Fruit fly (Drosophila melanogaster): ENCODE results near the gene gro.

The gro gene

DNA sequence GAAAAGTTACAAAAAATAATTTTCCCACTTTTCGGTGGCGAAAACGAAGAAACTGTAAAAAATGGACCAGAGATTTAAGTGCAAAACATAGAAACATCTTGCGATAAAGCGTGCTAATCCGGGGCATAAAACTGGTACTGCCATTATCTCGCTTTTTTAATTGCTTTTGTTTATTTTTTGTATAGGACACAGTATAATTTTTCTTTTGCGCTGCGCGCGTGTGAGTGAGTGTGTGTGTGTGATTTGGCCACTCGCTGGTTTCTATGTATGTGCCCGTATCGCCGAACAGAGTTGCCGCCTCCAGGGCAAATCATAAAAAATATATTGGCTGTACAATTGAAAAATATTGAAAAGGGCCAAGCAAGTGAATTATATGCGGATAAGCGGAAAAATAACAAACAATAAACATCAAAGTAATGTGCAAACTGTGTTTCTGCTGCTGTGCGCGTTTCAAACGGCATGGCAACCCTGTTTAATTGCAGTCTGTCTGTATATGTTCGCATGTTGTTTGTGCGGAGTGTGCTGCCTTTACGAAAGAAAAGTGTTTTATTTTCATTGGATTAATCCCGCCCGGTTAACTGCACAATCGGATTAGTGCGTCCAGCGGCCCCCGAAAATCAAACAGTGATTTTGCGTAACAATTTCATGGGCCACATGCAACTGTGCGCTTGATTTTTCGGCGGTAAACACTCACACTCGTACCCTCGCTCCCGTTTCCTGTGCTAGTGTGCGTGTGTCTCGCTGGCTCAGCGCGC, 772 bp downstream of the gro start (continued):
- peak; percentile 83 to 91 for TF ChIP-seq ss (GFP tag; optimal IDR thresholded peaks at IDR 0.05)
- TF ChIP-seq CG11294 (GFP tag; IDR thresholded peaks at IDR 0.05): peak; percentile 97
- TF ChIP-seq acj6 (GFP tag; optimal IDR thresholded peaks at IDR 0.05): peak; percentile 98
- peak; percentile 98 for TF ChIP-seq Sox14 (GFP tag; optimal IDR thresholded peaks at IDR 0.05)
- peak; percentile 99 for TF ChIP-seq eg (GFP tag; IDR thresholded peaks at IDR 0.05)
- peak; percentile 98 for TF ChIP-seq CG32006 (GFP tag; optimal IDR thresholded peaks at IDR 0.05)
- peak; percentile 98 for TF ChIP-seq lz (GFP tag; optimal IDR thresholded peaks at IDR 0.05)
- peak; percentile 97 for TF ChIP-seq CG15336 (GFP tag; IDR thresholded peaks at IDR 0.05)
- TF ChIP-seq CG8319 (GFP tag; optimal IDR thresholded peaks at IDR 0.05): peak; percentile 98
- TF ChIP-seq CG6276 (GFP tag; optimal IDR thresholded peaks at IDR 0.05): peak; percentile 94
- TF ChIP-seq Sox15 (GFP tag; optimal IDR thresholded peaks at IDR 0.05): peak; percentile 97
- peak; percentile 97 for TF ChIP-seq CG8632 (GFP tag; optimal IDR thresholded peaks at IDR 0.05)
- TF ChIP-seq CG9139 (GFP tag; optimal IDR thresholded peaks at IDR 0.05): peak; percentile 71
- TF ChIP-seq Eip93F (GFP tag; optimal IDR thresholded peaks at IDR 0.05): peak; percentile 92
- peak; percentile 95 for TF ChIP-seq CG11902 (GFP tag; optimal IDR thresholded peaks at IDR 0.05)
- peak; percentile 99 for TF ChIP-seq CG31627 (GFP tag; optimal IDR thresholded peaks at IDR 0.05)
- peak; percentile 98 for TF ChIP-seq CG3919 (GFP tag; optimal IDR thresholded peaks at IDR 0.05)
- peak; percentile 99 for TF ChIP-seq OdsH (GFP tag; optimal IDR thresholded peaks at IDR 0.05)
- TF ChIP-seq Sox102F (GFP tag; optimal IDR thresholded peaks at IDR 0.05): peak; percentile 98
- peak; percentile 99 for TF ChIP-seq CG6163 (GFP tag; IDR thresholded peaks at IDR 0.05)
- TF ChIP-seq CG6854 (GFP tag; optimal IDR thresholded peaks at IDR 0.05): peak; percentile 70
- peak; percentile 98 for TF ChIP-seq net (GFP tag; optimal IDR thresholded peaks at IDR 0.05)
- peak; percentile 98 for TF ChIP-seq svp (GFP tag)
- TF ChIP-seq Eip78C (GFP tag): peak; percentile 99
- peak; percentile 97 for TF ChIP-seq topi (GFP tag; optimal IDR thresholded peaks at IDR 0.05)
- peak; percentile 95 for TF ChIP-seq dac (GFP tag; optimal IDR thresholded peaks at IDR 0.05)
- peak; percentile 99 for TF ChIP-seq Hr39 (GFP tag; optimal IDR thresholded peaks at IDR 0.05)
- peak; percentile 98 for TF ChIP-seq esn (GFP tag; optimal IDR thresholded peaks at IDR 0.05)
- TF ChIP-seq Lpt (GFP tag; optimal IDR thresholded peaks at IDR 0.05): peak; percentile 96
- peak; percentile 98 for TF ChIP-seq CG7368 (GFP tag; optimal IDR thresholded peaks at IDR 0.05)
- TF ChIP-seq CG6808 (GFP tag; optimal IDR thresholded peaks at IDR 0.05): peak; percentile 91
- peak; percentile 93 to 97 for TF ChIP-seq salr (GFP tag; optimal IDR thresholded peaks at IDR 0.05)
- peak; percentile 98 for TF ChIP-seq cyc (GFP tag; optimal IDR thresholded peaks at IDR 0.05)
- TF ChIP-seq Gug (GFP tag; IDR thresholded peaks at IDR 0.05): peak; percentile 98
- peak; percentile 97 for TF ChIP-seq achi (GFP tag; optimal IDR thresholded peaks at IDR 0.05)
- peak; percentile 93 for TF ChIP-seq fd85E (GFP tag; optimal IDR thresholded peaks at IDR 0.05)
- peak; percentile 97 for TF ChIP-seq CG4318 (GFP tag; optimal IDR thresholded peaks at IDR 0.05)
- TF ChIP-seq pdm3 (GFP tag; optimal IDR thresholded peaks at IDR 0.05): peak; percentile 98
- peak; percentile 96 for TF ChIP-seq Ets96B (tag; optimal IDR thresholded peaks at IDR 0.05)

DNA sequence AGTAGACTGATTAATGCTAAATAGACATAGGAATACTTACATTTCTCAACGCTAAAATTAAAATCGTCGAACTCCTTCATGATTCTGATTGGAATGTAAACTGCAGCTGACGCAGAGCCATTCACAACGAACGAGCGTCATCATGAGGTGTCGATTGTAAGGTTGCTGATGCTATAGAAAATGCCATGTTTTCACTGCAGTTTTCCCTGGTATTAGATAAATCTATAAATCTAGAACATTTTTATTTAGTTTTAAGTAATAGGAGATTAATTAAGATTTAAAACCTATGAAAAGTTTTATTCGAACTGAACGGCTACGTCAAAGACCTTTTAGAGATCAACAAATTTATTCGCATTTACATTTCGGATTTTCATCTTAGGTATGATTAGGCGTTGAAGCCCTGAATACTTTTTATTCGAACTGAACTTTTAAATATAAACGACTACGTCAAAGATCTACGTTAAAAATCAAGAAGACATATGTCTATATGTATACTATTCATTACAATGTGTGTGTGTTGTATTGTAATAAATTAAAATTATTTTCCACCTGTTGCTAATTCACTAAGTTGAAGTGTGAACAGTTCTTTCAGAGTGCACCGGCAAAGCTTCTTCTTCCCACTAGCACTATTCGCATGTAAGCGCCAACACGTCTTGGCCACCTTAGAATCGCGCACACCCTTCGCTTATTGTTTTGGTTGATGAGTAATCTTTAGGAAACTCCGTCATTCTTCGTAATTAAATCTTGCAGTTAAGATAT, 10.8 kb downstream of the gro start, which contains the start of the genes Exo84 and Vps2:
Gene Exo84, minus strand, starts transcription at position 108 of the 759 bp plus-strand sequence.
Gene Vps2, plus strand, starts transcription at position 672 of the 759 bp plus-strand sequence.
- TF ChIP-seq Sox14 (GFP tag; optimal IDR thresholded peaks at IDR 0.05): peak; percentile 48
- peak; percentile 46 for TF ChIP-seq cyc (GFP tag; optimal IDR thresholded peaks at IDR 0.05)
- TF ChIP-seq CG6276 (GFP tag; optimal IDR thresholded peaks at IDR 0.05): no peak
- peak; percentile 61 for TF ChIP-seq CG3032 (tag; optimal IDR thresholded peaks at IDR 0.05)
- no peak for TF ChIP-seq Eip75B (GFP tag; optimal IDR thresholded peaks at IDR 0.05)
- no peak for TF ChIP-seq eg (GFP tag; IDR thresholded peaks at IDR 0.05)
- no peak for TF ChIP-seq Hr38 (GFP tag; optimal IDR thresholded peaks at IDR 0.05)
- TF ChIP-seq lz (GFP tag; optimal IDR thresholded peaks at IDR 0.05): peak; percentile 60
- TF ChIP-seq CG10631 (GFP tag; optimal IDR thresholded peaks at IDR 0.05): peak; percentile 73
- no peak for TF ChIP-seq ss (GFP tag; optimal IDR thresholded peaks at IDR 0.05)
- TF ChIP-seq Blimp-1 (GFP tag; optimal IDR thresholded peaks at IDR 0.05): no peak
- no peak for TF ChIP-seq CG6854 (GFP tag; optimal IDR thresholded peaks at IDR 0.05)
- no peak for TF ChIP-seq CG8119 (GFP tag; IDR thresholded peaks at IDR 0.05)
- no peak for TF ChIP-seq svp (GFP tag)
- TF ChIP-seq CG10669 (GFP tag; optimal IDR thresholded peaks at IDR 0.05): no peak
- TF ChIP-seq dac (GFP tag; optimal IDR thresholded peaks at IDR 0.05): no peak
- TF ChIP-seq fkh (GFP tag; optimal IDR thresholded peaks at IDR 0.05): no peak
- peak; percentile 40 for TF ChIP-seq topi (GFP tag; optimal IDR thresholded peaks at IDR 0.05)
- no peak for TF ChIP-seq fd85E (GFP tag; optimal IDR thresholded peaks at IDR 0.05)
- no peak for TF ChIP-seq CG32006 (GFP tag; optimal IDR thresholded peaks at IDR 0.05)
- TF ChIP-seq CG11902 (GFP tag; optimal IDR thresholded peaks at IDR 0.05): peak; percentile 2
- TF ChIP-seq vri (GFP tag; optimal IDR thresholded peaks at IDR 0.05): no peak
